Fruit fly (Drosophila melanogaster): Measurements from ENCODE around the gene CG15864.

CG15864 gene

dm6 chr3R:8256040-8256439, 7.8 kb downstream of the CG15864 start (continued):
- TF ChIP-seq CG3407 (GFP tag; optimal IDR thresholded peaks at IDR 0.05) (no peak), Max (GFP tag; optimal IDR thresholded peaks at IDR 0.05) (no peak), fu2 (GFP tag; optimal IDR thresholded peaks at IDR 0.05) (no peak), Ravus (GFP tag; IDR thresholded peaks at IDR 0.05) (no peak; the same call in 1 of the 2 replicates), H2.0 (GFP tag; IDR thresholded peaks at IDR 0.05) (no peak), Hand (GFP tag; optimal IDR thresholded peaks at IDR 0.05) (no peak), rib (GFP tag; IDR thresholded peaks at IDR 0.05) (no peak), bcd (GFP tag; optimal IDR thresholded peaks at IDR 0.05) (peak; percentile 19), CG9437 (GFP tag; optimal IDR thresholded peaks at IDR 0.05) (no peak), CG31441 (GFP tag; IDR thresholded peaks at IDR 0.05) (no peak), tna (GFP tag; IDR thresholded peaks at IDR 0.05; ENCODE audit: partially characterized antibody) (no peak), Six4 (GFP tag; optimal IDR thresholded peaks at IDR 0.05) (no peak), Taf1 (GFP tag; IDR thresholded peaks at IDR 0.05) (no peak), NC2β (GFP tag; optimal IDR thresholded peaks at IDR 0.05) (no peak), CG1832 (GFP tag; optimal IDR thresholded peaks at IDR 0.05) (no peak), CG10959 (GFP tag; IDR thresholded peaks at IDR 0.05) (no peak), CG31365 (tag; optimal IDR thresholded peaks at IDR 0.05) (no peak), Aef1 (GFP tag; IDR thresholded peaks at IDR 0.05) (no peak), schlank (tag; optimal IDR thresholded peaks at IDR 0.05) (no peak), CG8089 (GFP tag; optimal IDR thresholded peaks at IDR 0.05) (no peak), wek (GFP tag; optimal IDR thresholded peaks at IDR 0.05) (no peak), CG4617 (GFP tag; optimal IDR thresholded peaks at IDR 0.05; ENCODE audit: borderline replicate concordance) (no peak), ro (GFP tag; IDR thresholded peaks at IDR 0.05) (no peak), CG15696 (tag; optimal IDR thresholded peaks at IDR 0.05) (no peak), al (GFP tag; IDR thresholded peaks at IDR 0.05) (0 out of 2 replicates have a peak, but pooled peaks have one; percentile 4), cato (GFP tag; optimal IDR thresholded peaks at IDR 0.05; ENCODE audit: borderline replicate concordance) (no peak), CG2678 (tag; optimal IDR thresholded peaks at IDR 0.05) (peak; percentile 61), Hmx (GFP tag; optimal IDR thresholded peaks at IDR 0.05) (no peak), crc (GFP tag; optimal IDR thresholded peaks at IDR 0.05) (no peak), CG6854 (GFP tag; optimal IDR thresholded peaks at IDR 0.05) (peak; percentile 4), D19A (tag; optimal IDR thresholded peaks at IDR 0.05) (no peak), CG13296 (GFP tag; optimal IDR thresholded peaks at IDR 0.05) (peak; percentile 34), pros (GFP tag; optimal IDR thresholded peaks at IDR 0.05) (no peak), CG6272 (GFP tag; IDR thresholded peaks at IDR 0.05) (no peak), CG14050 (GFP tag; IDR thresholded peaks at IDR 0.05) (no peak), CG7372 (GFP tag; IDR thresholded peaks at IDR 0.05) (no peak), Hey (tag; optimal IDR thresholded peaks at IDR 0.05) (no peak), lola (GFP tag; optimal IDR thresholded peaks at IDR 0.05) (no peak), tll (GFP tag; optimal IDR thresholded peaks at IDR 0.05) (no peak), CG9932 (GFP tag; IDR thresholded peaks at IDR 0.05) (peak; percentile 17; the same call in 1 of the 2 replicates), Vsx1 (GFP tag; optimal IDR thresholded peaks at IDR 0.05) (no peak), CG12219 (GFP tag; optimal IDR thresholded peaks at IDR 0.05) (peak; percentile 39), HLHmδ (GFP tag; optimal IDR thresholded peaks at IDR 0.05) (no peak), Mes4 (GFP tag; optimal IDR thresholded peaks at IDR 0.05) (no peak), Med (GFP tag) (peak; percentile 83), Awh (GFP tag; IDR thresholded peaks at IDR 0.05) (no peak), dpn (GFP tag; optimal IDR thresholded peaks at IDR 0.05) (no peak), shn (GFP tag; optimal IDR thresholded peaks at IDR 0.05) (no peak), CG1647 (GFP tag; optimal IDR thresholded peaks at IDR 0.05) (no peak), CG2875 (GFP tag; optimal IDR thresholded peaks at IDR 0.05) (no peak), br (optimal IDR thresholded peaks at IDR 0.05) (no peak), Bteb2 (GFP tag; optimal IDR thresholded peaks at IDR 0.05) (peak; percentile 11)
